Worm (Caenorhabditis elegans) whole organism, midembryonic: ENCODE measurements around the gene srd-58.

Source experiments
- cog-1 ChIP-seq: sonication (generic microtip); optimal IDR thresholded peaks from 2 replicates; lab custom pipeline; 2016; ENCODE audit warnings: missing genetic modification characterization, missing compliant biosample characterization
- flt-1 ChIP-seq: fragments of 200-800 bp; sonication (Bioruptor generic); IDR thresholded peaks from 2 replicates; pipeline ENCODE4 v1.3.6; 2022; ENCODE audit warnings: missing genetic modification characterization, missing compliant biosample characterization
- klf-2 ChIP-seq: fragments of 200-800 bp; sonication (Bioruptor generic); conservative IDR thresholded peaks from 2 replicates; pipeline ENCODE4 v1.3.6; 2022; ENCODE audit warnings: missing genetic modification reagents, missing genetic modification characterization, missing compliant biosample characterization

DNA sequence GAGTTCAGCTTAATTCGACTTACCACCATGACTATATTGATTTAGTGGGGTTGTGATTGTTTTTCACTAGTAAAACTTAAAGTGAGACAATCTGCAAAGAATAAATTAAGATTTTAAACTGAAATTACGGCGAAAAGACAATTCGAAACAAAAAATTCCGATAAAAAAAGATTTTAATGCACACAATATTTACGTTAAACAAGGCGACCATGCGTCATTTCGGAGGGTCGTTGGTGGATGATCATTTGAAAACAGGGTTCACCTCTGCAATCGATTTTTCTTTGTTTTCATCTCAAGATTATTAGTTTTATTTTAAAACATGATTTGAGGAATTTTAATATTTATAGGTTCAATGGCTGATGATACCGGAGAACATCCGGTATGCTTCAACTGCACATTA lies 48.2 kb upstream of the srd-58 start, which contains the start of gene lsm-4:
- TF ChIP-seq cog-1 (tag; lab: Kevin White, UChicago) (no peak), flt-1 (GFP tag; lab: Robert Waterston, UW) (no peak), klf-2 (no peak)
